Fruit fly (Drosophila melanogaster) whole organism, embryonic: ENCODE measurements around the gene dikar.
A peak's percentile ranks its signal among the peaks of the same experiment; 100 is the strongest.

Source experiments
- Bteb2 ChIP-seq: fragments of 200-800 bp; sonication (Bioruptor generic); optimal IDR thresholded peaks from 2 replicates; lab custom pipeline; 2016; ENCODE audit warnings: missing biosample characterization, missing genetic modification characterization
- CG11085 ChIP-seq: fragments of 200-800 bp; sonication (Bioruptor generic); IDR thresholded peaks from 2 replicates; pipeline ENCODE4 v1.3.6; 2022; ENCODE audit warnings: missing biosample characterization, missing genetic modification characterization
- CG11247 ChIP-seq: fragments of 200-800 bp; sonication (Bioruptor generic); IDR thresholded peaks from 2 replicates; pipeline ENCODE4 v1.3.6; 2022; ENCODE audit warnings: missing biosample characterization, missing genetic modification characterization
- CG1603 ChIP-seq: fragments of 200-800 bp; sonication (Bioruptor generic); optimal IDR thresholded peaks from 2 replicates; lab custom pipeline; 2019; ENCODE audit warnings: missing biosample characterization, mild to moderate bottlenecking, missing genetic modification characterization, moderate library complexity
- CG17359 ChIP-seq: fragments of 200-800 bp; sonication (Bioruptor generic); optimal IDR thresholded peaks from 3 replicates; lab custom pipeline; 2018; ENCODE audit warnings: missing biosample characterization, mild to moderate bottlenecking, missing genetic modification characterization, moderate library complexity
- CG32772 ChIP-seq: fragments of 200-800 bp; sonication (Bioruptor generic); IDR thresholded peaks from 2 replicates; pipeline ENCODE4 v1.3.6; 2022; ENCODE audit warnings: missing biosample characterization, missing genetic modification characterization
- CG3407 ChIP-seq: fragments of 200-800 bp; sonication (Bioruptor generic); optimal IDR thresholded peaks from 2 replicates; lab custom pipeline; 2018; ENCODE audit warnings: missing biosample characterization, mild to moderate bottlenecking, missing genetic modification characterization
- CG34376 ChIP-seq: fragments of 200-800 bp; sonication (Bioruptor generic); optimal IDR thresholded peaks from 2 replicates; lab custom pipeline; 2018; ENCODE audit warnings: missing biosample characterization, mild to moderate bottlenecking, missing genetic modification characterization
- CG5245 ChIP-seq: fragments of 200-800 bp; sonication (Bioruptor generic); optimal IDR thresholded peaks from 3 replicates; lab custom pipeline; 2016; ENCODE audit warnings: missing biosample characterization, missing genetic modification characterization
- CG6654 ChIP-seq: fragments of 200-800 bp; sonication (Bioruptor generic); optimal IDR thresholded peaks from 2 replicates; lab custom pipeline; 2017; ENCODE audit warnings: missing biosample characterization, mild to moderate bottlenecking, missing genetic modification characterization
- CG6854 ChIP-seq: fragments of 200-800 bp; sonication (Bioruptor generic); optimal IDR thresholded peaks from 3 replicates; lab custom pipeline; 2017; ENCODE audit warnings: missing biosample characterization, mild to moderate bottlenecking, missing genetic modification characterization
- CG7556 ChIP-seq: fragments of 200-800 bp; sonication (Bioruptor generic); optimal IDR thresholded peaks from 2 replicates; lab custom pipeline; 2017; ENCODE audit warnings: missing biosample characterization, mild to moderate bottlenecking, missing genetic modification characterization
- CG7987 ChIP-seq: fragments of 200-800 bp; sonication (Bioruptor generic); optimal IDR thresholded peaks from 2 replicates; lab custom pipeline; 2018; ENCODE audit warnings: missing biosample characterization, mild to moderate bottlenecking, missing genetic modification characterization, moderate library complexity
- CG8388 ChIP-seq: fragments of 200-800 bp; sonication (Bioruptor generic); optimal IDR thresholded peaks from 2 replicates; lab custom pipeline; 2019; ENCODE audit warnings: missing biosample characterization, mild to moderate bottlenecking, missing genetic modification characterization, moderate library complexity
- CG9609 ChIP-seq: fragments of 200-800 bp; sonication (Bioruptor generic); optimal IDR thresholded peaks from 3 replicates; lab custom pipeline; 2016; ENCODE audit warnings: missing biosample characterization, missing genetic modification characterization
- Camta ChIP-seq: fragments of 200-800 bp; sonication (Bioruptor generic); optimal IDR thresholded peaks from 2 replicates; lab custom pipeline; 2016; ENCODE audit warnings: missing biosample characterization, missing genetic modification characterization
- CoRest ChIP-seq: fragments of 200-800 bp; sonication (Bioruptor generic); optimal IDR thresholded peaks from 3 replicates; lab custom pipeline; 2018; ENCODE audit warnings: missing biosample characterization, mild to moderate bottlenecking, missing genetic modification characterization, moderate library complexity
- Dfd ChIP-seq, 2 experiments: fragments of >200 bp; optimal IDR thresholded peaks; 2 replicates each; lab custom pipeline; 2017; ENCODE audit warnings: missing biosample characterization in 2 of 2, missing genetic modification characterization in 2 of 2
- E2f1 ChIP-seq: fragments of 200-800 bp; sonication (Bioruptor generic); IDR thresholded peaks from 2 replicates; pipeline ENCODE4 v1.3.6; 2022; ENCODE audit warnings: missing biosample characterization, missing genetic modification characterization
- HLH54F ChIP-seq: fragments of 200-800 bp; sonication (Bioruptor generic); optimal IDR thresholded peaks from 3 replicates; lab custom pipeline; 2016; ENCODE audit warnings: missing biosample characterization, missing genetic modification characterization
- Lpt ChIP-seq: fragments of >200 bp; optimal IDR thresholded peaks from 2 replicates; lab custom pipeline; 2018; ENCODE audit warnings: missing biosample characterization, missing genetic modification characterization
- Med ChIP-seq: fragments of 200-800 bp; sonication (Bioruptor generic); peaks from one replicate; lab custom pipeline; 2016; ENCODE audit warnings: missing biosample characterization, missing genetic modification characterization, mild to moderate bottlenecking, inconsistent platforms, moderate library complexity
- Mrtf ChIP-seq: fragments of 200-800 bp; sonication (Bioruptor generic); IDR thresholded peaks from 3 replicates; pipeline ENCODE4 v1.3.6; 2022; ENCODE audit warnings: missing biosample characterization, missing genetic modification characterization
- Myb ChIP-seq: fragments of 200-800 bp; sonication (Bioruptor generic); optimal IDR thresholded peaks from 2 replicates; lab custom pipeline; 2016; ENCODE audit warnings: missing biosample characterization, missing genetic modification characterization
- NFAT ChIP-seq: fragments of 200-800 bp; sonication (Bioruptor generic); IDR thresholded peaks from 2 replicates; pipeline ENCODE4 v1.3.6; 2022; ENCODE audit warnings: missing biosample characterization, missing genetic modification characterization
- Optix ChIP-seq: fragments of 200-800 bp; sonication (Bioruptor generic); IDR thresholded peaks from 3 replicates; pipeline ENCODE4 v1.3.6; 2022; ENCODE audit warnings: missing biosample characterization, missing genetic modification characterization
- Scr ChIP-seq: fragments of 200-800 bp; sonication (Bioruptor generic); IDR thresholded peaks from 2 replicates; pipeline ENCODE4 v1.3.6; 2022; ENCODE audit warnings: missing biosample characterization, missing genetic modification characterization; ENCODE audit not compliant: partially characterized antibody
- Side ChIP-seq: fragments of 200-800 bp; sonication (Bioruptor generic); optimal IDR thresholded peaks from 2 replicates; lab custom pipeline; 2016; ENCODE audit warnings: missing biosample characterization, missing genetic modification characterization
- Sox102F ChIP-seq: fragments of 200-800 bp; sonication (Bioruptor generic); optimal IDR thresholded peaks from 2 replicates; lab custom pipeline; 2018; ENCODE audit warnings: missing biosample characterization, mild to moderate bottlenecking, missing genetic modification characterization, moderate library complexity
- Vsx1 ChIP-seq: fragments of 200-800 bp; sonication (Bioruptor generic); optimal IDR thresholded peaks from 2 replicates; lab custom pipeline; 2017; ENCODE audit warnings: missing biosample characterization, mild to moderate bottlenecking, missing genetic modification characterization, missing genetic modification reagents
- YL-1 ChIP-seq: fragments of 200-800 bp; sonication (Bioruptor generic); optimal IDR thresholded peaks from 3 replicates; lab custom pipeline; 2017; ENCODE audit warnings: missing biosample characterization, mild to moderate bottlenecking, missing genetic modification characterization
- crc ChIP-seq: fragments of 200-800 bp; sonication (Bioruptor generic); optimal IDR thresholded peaks from 2 replicates; lab custom pipeline; 2016; ENCODE audit warnings: missing biosample characterization, missing genetic modification characterization
- fd64A ChIP-seq: fragments of 200-800 bp; sonication (Bioruptor generic); optimal IDR thresholded peaks from 3 replicates; lab custom pipeline; 2018; ENCODE audit warnings: missing biosample characterization, mild to moderate bottlenecking, missing genetic modification characterization
- ftz-f1 ChIP-seq: fragments of 200-800 bp; sonication (Bioruptor generic); optimal IDR thresholded peaks from 2 replicates; lab custom pipeline; 2016; ENCODE audit warnings: missing biosample characterization, missing genetic modification characterization
- gcm ChIP-seq: fragments of 200-800 bp; sonication (Bioruptor generic); optimal IDR thresholded peaks from 2 replicates; lab custom pipeline; 2019; ENCODE audit warnings: missing biosample characterization, mild to moderate bottlenecking, missing genetic modification characterization, moderate library complexity
- jigr1 ChIP-seq: fragments of 200-800 bp; sonication (Bioruptor generic); IDR thresholded peaks from 3 replicates; pipeline ENCODE4 v1.3.6; 2022; ENCODE audit warnings: missing biosample characterization, missing genetic modification characterization
- kah ChIP-seq: fragments of 200-800 bp; sonication (Bioruptor generic); optimal IDR thresholded peaks from 2 replicates; lab custom pipeline; 2018; ENCODE audit warnings: missing biosample characterization, mild to moderate bottlenecking, missing genetic modification characterization
- lmd ChIP-seq: fragments of 200-800 bp; sonication (Bioruptor generic); IDR thresholded peaks from 2 replicates; pipeline ENCODE4 v1.3.6; 2022; ENCODE audit warnings: missing biosample characterization, missing genetic modification characterization
- maf-S ChIP-seq: fragments of 200-800 bp; sonication (Bioruptor generic); optimal IDR thresholded peaks from 2 replicates; lab custom pipeline; 2016; ENCODE audit warnings: missing biosample characterization, missing genetic modification characterization
- mld ChIP-seq: fragments of 200-800 bp; sonication (Bioruptor generic); IDR thresholded peaks from 3 replicates; pipeline ENCODE4 v1.3.6; 2022; ENCODE audit warnings: missing biosample characterization, missing genetic modification characterization; ENCODE audit not compliant: partially characterized antibody
- pho ChIP-seq: fragments of 200-800 bp; sonication (Bioruptor generic); optimal IDR thresholded peaks from 2 replicates; lab custom pipeline; 2016; ENCODE audit warnings: missing biosample characterization, missing genetic modification characterization
- pum ChIP-seq: fragments of 200-800 bp; sonication (Bioruptor generic); optimal IDR thresholded peaks from 2 replicates; lab custom pipeline; 2016; ENCODE audit warnings: missing biosample characterization, missing genetic modification characterization
- ranshi ChIP-seq: fragments of 200-800 bp; sonication (Bioruptor generic); IDR thresholded peaks from 2 replicates; pipeline ENCODE4 v1.3.6; 2022; ENCODE audit warnings: missing biosample characterization, missing genetic modification characterization
- shn ChIP-seq: fragments of 200-800 bp; sonication (Bioruptor generic); optimal IDR thresholded peaks from 3 replicates; lab custom pipeline; 2016; ENCODE audit warnings: missing biosample characterization, missing genetic modification characterization
- slp2 ChIP-seq: fragments of 200-800 bp; sonication (Bioruptor generic); optimal IDR thresholded peaks from 2 replicates; lab custom pipeline; 2016; ENCODE audit warnings: missing biosample characterization, missing genetic modification characterization
- sob ChIP-seq: fragments of 200-800 bp; sonication (Bioruptor generic); IDR thresholded peaks from 2 replicates; pipeline ENCODE4 v1.3.6; 2022; ENCODE audit warnings: missing biosample characterization, missing genetic modification characterization
- stwl ChIP-seq: fragments of 200-800 bp; sonication (Bioruptor generic); optimal IDR thresholded peaks from 3 replicates; lab custom pipeline; 2018; ENCODE audit warnings: missing biosample characterization, mild to moderate bottlenecking, missing genetic modification characterization, moderate library complexity
- tna ChIP-seq: fragments of 200-800 bp; sonication (Bioruptor generic); IDR thresholded peaks from 2 replicates; pipeline ENCODE4 v1.3.6; 2022; ENCODE audit warnings: missing biosample characterization, missing genetic modification characterization; ENCODE audit not compliant: partially characterized antibody
- usp ChIP-seq: fragments of >200 bp; optimal IDR thresholded peaks from 2 replicates; lab custom pipeline; 2017; ENCODE audit warnings: missing biosample characterization, missing genetic modification characterization
- zf30C ChIP-seq: fragments of 200-800 bp; sonication (Bioruptor generic); optimal IDR thresholded peaks from 3 replicates; lab custom pipeline; 2018; ENCODE audit warnings: missing biosample characterization, mild to moderate bottlenecking, missing genetic modification characterization

dikar gene

DNA sequence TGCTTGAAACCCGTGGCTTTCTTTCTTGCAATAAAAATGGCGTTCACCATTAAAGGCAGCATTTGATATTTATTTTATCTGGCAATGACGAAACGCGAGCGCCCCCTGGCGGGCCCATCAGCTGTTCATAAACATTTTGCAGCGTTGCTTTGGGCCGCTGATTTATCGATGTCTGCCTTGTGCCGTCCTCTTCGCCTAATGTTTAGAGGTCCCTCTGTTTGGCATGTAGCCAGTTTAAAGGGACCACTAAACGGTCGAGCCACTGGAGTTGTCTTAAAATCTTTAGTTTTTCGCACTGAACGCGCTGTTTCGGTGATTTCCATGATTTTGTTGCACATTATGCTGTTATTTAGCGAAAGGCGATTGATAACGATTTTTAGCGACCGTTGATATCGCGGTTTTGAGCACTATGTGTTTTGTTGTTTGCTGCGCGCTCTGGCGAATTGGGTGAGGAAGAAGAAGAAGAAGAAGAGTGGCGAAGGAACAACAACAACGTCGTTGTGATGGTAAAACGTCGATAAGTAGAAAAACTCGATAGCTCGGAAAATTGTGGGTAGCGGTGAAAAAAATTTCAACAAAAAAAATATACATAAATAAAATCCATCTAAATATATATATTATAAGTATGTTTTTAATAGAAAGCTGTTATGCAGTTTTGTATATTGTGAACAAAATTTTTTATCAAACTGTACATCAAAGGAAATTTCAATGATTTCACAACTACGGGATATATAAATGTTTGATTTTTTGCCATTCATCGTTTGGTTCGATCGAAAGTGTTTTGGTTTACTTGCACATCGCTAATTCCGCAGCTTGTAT lies 9.5 kb upstream of the dikar start, which contains the start of the genes velo and Sbds (continued):
- no peak for TF ChIP-seq Mrtf (GFP tag; lab: Robert Waterston, UW)
- no peak; the same call in 1 of the 2 replicates for TF ChIP-seq NFAT (GFP tag; lab: Robert Waterston, UW)
- TF ChIP-seq Lpt (GFP tag; lab: Kevin White, UChicago) = no peak
- TF ChIP-seq jigr1 = no peak
- TF ChIP-seq CG11085 = no peak
- peak; percentile 52 for TF ChIP-seq ftz-f1 (GFP tag; lab: Kevin White, UChicago)
- peak; percentile 80 for TF ChIP-seq Scr
- peak; percentile 35; the same call in 1 of the 2 replicates for TF ChIP-seq lmd (GFP tag; lab: Robert Waterston, UW)
- no peak for TF ChIP-seq Vsx1
- no peak for TF ChIP-seq E2f1 (GFP tag; lab: Robert Waterston, UW)
- no peak for TF ChIP-seq shn (GFP tag; lab: Kevin White, UChicago)
- TF ChIP-seq CG8388 (GFP tag; lab: Kevin White, UChicago) = peak; percentile 37
- peak; percentile 10 for TF ChIP-seq CG17359
- TF ChIP-seq CG6654 (GFP tag; lab: Kevin White, UChicago) = no peak
- TF ChIP-seq CG1603 (tag; lab: Kevin White, UChicago) = peak; percentile 68
- peak; percentile 26; the same call in 1 of the 3 replicates for TF ChIP-seq mld (GFP tag; lab: Robert Waterston, UW)
- TF ChIP-seq Dfd (GFP tag; optimal IDR thresholded peaks at IDR 0.05; lab: Kevin White, UChicago) = no peak
- peak; percentile 36; the same call in 1 of the 2 replicates for TF ChIP-seq CG32772 (GFP tag; lab: Robert Waterston, UW)
- no peak for TF ChIP-seq pho
- TF ChIP-seq crc = no peak
- TF ChIP-seq zf30C (GFP tag; lab: Kevin White, UChicago) = no peak
- TF ChIP-seq CG11247 (GFP tag; lab: Robert Waterston, UW) = peak; percentile 36
- no peak for TF ChIP-seq slp2
- TF ChIP-seq HLH54F (GFP tag; lab: Kevin White, UChicago) = no peak
- peak; percentile 89 for TF ChIP-seq YL-1
- TF ChIP-seq Bteb2 (GFP tag; lab: Kevin White, UChicago) = no peak
- no peak for TF ChIP-seq gcm (GFP tag; lab: Kevin White, UChicago)
- peak; percentile 43 for TF ChIP-seq CG7556 (GFP tag; lab: Kevin White, UChicago)
- TF ChIP-seq fd64A = no peak
- TF ChIP-seq CG6854 (GFP tag; lab: Kevin White, UChicago) = no peak
- peak; percentile 85 for TF ChIP-seq Med
- TF ChIP-seq Sox102F = no peak
- TF ChIP-seq CG3407 (GFP tag; lab: Kevin White, UChicago) = no peak
- TF ChIP-seq CG7987 (GFP tag; lab: Kevin White, UChicago) = peak; percentile 29
- no peak for TF ChIP-seq kah (GFP tag; lab: Kevin White, UChicago)
- no peak for TF ChIP-seq Optix
- peak; percentile 18 for TF ChIP-seq Camta (GFP tag; lab: Kevin White, UChicago)
- TF ChIP-seq CoRest (tag; lab: Kevin White, UChicago) = peak; percentile 60
- TF ChIP-seq tna = peak; percentile 34
- TF ChIP-seq sob = peak; percentile 42; the same call in 1 of the 2 replicates
- no peak for TF ChIP-seq maf-S (GFP tag; lab: Kevin White, UChicago)
- no peak for TF ChIP-seq pum
- no peak for TF ChIP-seq CG5245 (GFP tag; lab: Kevin White, UChicago)
- TF ChIP-seq Myb = peak; percentile 25
- TF ChIP-seq ranshi (GFP tag; lab: Robert Waterston, UW) = 0 out of 2 replicates have a peak, but pooled peaks have one; percentile 8
- no peak for TF ChIP-seq CG9609 (GFP tag; lab: Kevin White, UChicago)
- no peak for TF ChIP-seq usp (GFP tag; lab: Kevin White, UChicago)
- peak; percentile 0 for TF ChIP-seq CG34376 (GFP tag; lab: Kevin White, UChicago)
- peak; percentile 29 for TF ChIP-seq Side (GFP tag; lab: Kevin White, UChicago)
- TF ChIP-seq stwl = peak; percentile 60
